Worm (Caenorhabditis elegans) whole organism, L2 larva: ENCODE results near the gene rsp-6.

Experiments
- F13H6.1 ChIP-seq: sonication (generic microtip); optimal IDR thresholded peaks from 2 replicates; lab custom pipeline; 2016; ENCODE audit warnings: missing genetic modification characterization, missing compliant biosample characterization
- R02D3.7 ChIP-seq: fragments of 150-350 bp; optimal IDR thresholded peaks from 2 replicates; lab custom pipeline; 2014; ENCODE audit warnings: missing biosample characterization, missing genetic modification characterization
- Y55F3AM.14 ChIP-seq: fragments of 200-800 bp; sonication (Bioruptor generic); optimal IDR thresholded peaks from 2 replicates; lab custom pipeline; 2018; ENCODE audit warnings: mild to moderate bottlenecking, missing genetic modification characterization, missing compliant biosample characterization
- ZK546.5 ChIP-seq: sonication (generic microtip); optimal IDR thresholded peaks from 2 replicates; lab custom pipeline; 2017; ENCODE audit warnings: missing biosample characterization, missing genetic modification characterization
- alr-1 ChIP-seq: fragments of 150-350 bp; optimal IDR thresholded peaks from 2 replicates; lab custom pipeline; 2014; ENCODE audit warnings: missing biosample characterization, missing genetic modification characterization
- aly-2 ChIP-seq: fragments of 150-350 bp; optimal IDR thresholded peaks from 2 replicates; lab custom pipeline; 2014; ENCODE audit warnings: missing biosample characterization, missing genetic modification characterization
- ceh-16 ChIP-seq: fragments of 150-350 bp; optimal IDR thresholded peaks from 2 replicates; lab custom pipeline; 2014; ENCODE audit warnings: missing biosample characterization, missing genetic modification characterization
- ceh-82 ChIP-seq: fragments of 150-350 bp; optimal IDR thresholded peaks from 2 replicates; lab custom pipeline; 2014; ENCODE audit warnings: missing biosample characterization, missing genetic modification characterization
- crh-2 ChIP-seq: sonication (generic microtip); optimal IDR thresholded peaks from 2 replicates; lab custom pipeline; 2017; ENCODE audit warnings: missing biosample characterization, missing genetic modification characterization
- dmd-4 ChIP-seq: sonication (generic microtip); optimal IDR thresholded peaks from 2 replicates; lab custom pipeline; 2017; ENCODE audit warnings: missing biosample characterization, missing genetic modification characterization
- egl-27 ChIP-seq: sonication (generic microtip); optimal IDR thresholded peaks from 3 replicates; lab custom pipeline; 2017; ENCODE audit warnings: missing biosample characterization, missing genetic modification reagents, missing genetic modification characterization
- elt-1 ChIP-seq: fragments of 150-350 bp; optimal IDR thresholded peaks from 2 replicates; lab custom pipeline; 2014; ENCODE audit warnings: missing biosample characterization, missing genetic modification characterization
- fos-1 ChIP-seq: fragments of 150-350 bp; optimal IDR thresholded peaks from 2 replicates; lab custom pipeline; 2014; ENCODE audit warnings: missing biosample characterization, missing genetic modification characterization
- gmeb-1 ChIP-seq: fragments of 150-350 bp; optimal IDR thresholded peaks from 2 replicates; lab custom pipeline; 2014; ENCODE audit warnings: missing biosample characterization, missing genetic modification characterization
- lin-39 ChIP-seq: fragments of 150-350 bp; optimal IDR thresholded peaks from 2 replicates; lab custom pipeline; 2014; ENCODE audit warnings: missing biosample characterization, missing genetic modification reagents, missing genetic modification characterization
- lsy-2 ChIP-seq, 2 experiments: fragments of 150-350 bp in 1 of 2; sonication (generic microtip) in 1 of 2; optimal IDR thresholded peaks; 2 replicates each; lab custom pipeline; 2014 to 2017; ENCODE audit warnings: missing biosample characterization in 2 of 2, missing genetic modification characterization in 2 of 2
- mbf-1 ChIP-seq: sonication (generic microtip); optimal IDR thresholded peaks from 2 replicates; lab custom pipeline; 2017; ENCODE audit warnings: missing biosample characterization, missing genetic modification characterization
- nhr-10 ChIP-seq: sonication (generic microtip); optimal IDR thresholded peaks from 2 replicates; lab custom pipeline; 2017; ENCODE audit warnings: missing biosample characterization, missing genetic modification characterization
- nhr-11 ChIP-seq: fragments of 150-350 bp; optimal IDR thresholded peaks from 2 replicates; lab custom pipeline; 2014; ENCODE audit warnings: missing biosample characterization, missing genetic modification characterization
- nhr-12 ChIP-seq: fragments of 150-350 bp; optimal IDR thresholded peaks from 2 replicates; lab custom pipeline; 2014; ENCODE audit warnings: missing biosample characterization, missing genetic modification characterization
- nhr-129 ChIP-seq: fragments of 150-350 bp; optimal IDR thresholded peaks from 2 replicates; lab custom pipeline; 2014; ENCODE audit warnings: missing biosample characterization, missing genetic modification characterization
- nhr-21 ChIP-seq: fragments of 150-350 bp; optimal IDR thresholded peaks from 2 replicates; lab custom pipeline; 2014; ENCODE audit warnings: missing biosample characterization, missing genetic modification characterization
- nhr-23 ChIP-seq: fragments of 150-350 bp; optimal IDR thresholded peaks from 2 replicates; lab custom pipeline; 2014; ENCODE audit warnings: missing biosample characterization, missing genetic modification reagents, missing genetic modification characterization
- nhr-237 ChIP-seq: fragments of 150-350 bp; optimal IDR thresholded peaks from 2 replicates; lab custom pipeline; 2014; ENCODE audit warnings: missing biosample characterization, missing genetic modification characterization
- nhr-25 ChIP-seq: fragments of 150-350 bp; sonication (generic microtip); optimal IDR thresholded peaks from 3 replicates; lab custom pipeline; 2014; ENCODE audit warnings: missing biosample characterization, missing genetic modification characterization
- nhr-6 ChIP-seq: fragments of 150-350 bp; optimal IDR thresholded peaks from 2 replicates; lab custom pipeline; 2014; ENCODE audit warnings: missing biosample characterization, missing genetic modification characterization
- nhr-77 ChIP-seq: fragments of 150-350 bp; optimal IDR thresholded peaks from 2 replicates; lab custom pipeline; 2014; ENCODE audit warnings: missing biosample characterization, missing genetic modification characterization
- skn-1 ChIP-seq: sonication (generic microtip); optimal IDR thresholded peaks from 2 replicates; lab custom pipeline; 2017; ENCODE audit warnings: missing biosample characterization, missing genetic modification characterization
- sma-3 ChIP-seq: sonication (generic microtip); optimal IDR thresholded peaks from 2 replicates; lab custom pipeline; 2016; ENCODE audit warnings: missing genetic modification reagents, missing genetic modification characterization, missing compliant biosample characterization
- sma-9 ChIP-seq, 2 experiments: fragments of 150-350 bp in 1 of 2; sonication (generic microtip) in 1 of 2; optimal IDR thresholded peaks; 2 replicates each; lab custom pipeline; 2014 to 2016; ENCODE audit warnings: missing genetic modification characterization in 2 of 2, mild to moderate bottlenecking in 1 of 2, missing biosample characterization in 1 of 2, missing compliant biosample characterization in 1 of 2, missing genetic modification reagents in 1 of 2, moderate library complexity in 1 of 2
- zag-1 ChIP-seq: fragments of 150-350 bp; optimal IDR thresholded peaks from 2 replicates; lab custom pipeline; 2014; ENCODE audit warnings: missing biosample characterization, missing genetic modification characterization
- ztf-1 ChIP-seq: fragments of 200-800 bp; sonication (Bioruptor generic); conservative IDR thresholded peaks from 2 replicates; pipeline ENCODE4 v1.3.6; 2022; ENCODE audit warnings: missing genetic modification characterization, missing compliant biosample characterization
- ztf-11 ChIP-seq: sonication (generic microtip); optimal IDR thresholded peaks from 2 replicates; lab custom pipeline; 2017; ENCODE audit warnings: missing biosample characterization, missing genetic modification characterization
- ztf-4 ChIP-seq: fragments of 150-350 bp; optimal IDR thresholded peaks from 2 replicates; lab custom pipeline; 2014; ENCODE audit warnings: missing biosample characterization, missing genetic modification characterization

Gene rsp-6

DNA sequence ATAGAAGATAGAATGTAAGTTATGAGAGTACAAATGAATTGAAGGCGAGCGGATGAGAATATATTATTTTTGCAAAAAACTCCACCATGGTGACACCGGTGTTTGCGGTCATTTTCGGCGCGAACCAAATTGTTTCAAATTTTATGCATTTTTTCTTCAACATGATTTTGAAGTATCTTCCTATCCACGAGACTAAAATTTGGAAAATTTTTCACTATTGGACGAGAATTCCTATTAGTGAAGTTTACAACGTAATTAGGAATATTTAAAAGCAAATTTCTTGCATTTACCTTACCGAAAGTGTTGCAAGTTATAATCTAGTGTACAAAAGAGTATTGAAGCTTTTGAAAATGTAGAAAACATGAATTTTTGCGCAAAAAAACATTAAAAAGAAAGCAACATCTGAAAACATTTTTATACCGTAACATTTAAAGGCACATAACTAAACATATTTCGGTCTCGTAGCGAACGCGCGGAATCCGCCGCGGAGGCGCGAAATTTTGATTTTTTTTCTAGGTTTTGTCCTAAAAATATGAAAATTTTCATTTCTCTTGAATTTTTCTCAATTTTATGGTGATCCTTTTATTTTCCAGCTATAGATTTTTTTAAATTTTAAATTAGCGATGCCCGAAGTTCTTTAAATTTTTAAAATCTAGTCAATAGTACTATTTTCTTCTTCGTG, 5.5 kb upstream of the rsp-6 start, which contains the start of gene sgo-1:
TSS of gene sgo-1 (minus strand) at position 51 of the 682 bp plus-strand sequence.
- TF ChIP-seq nhr-6 (tag; lab: Kevin White, UChicago) (no peak), Y55F3AM.14 (GFP tag; lab: Kevin White, UChicago) (no peak), nhr-25 (tag; lab: Kevin White, UChicago) (no peak), nhr-11 (no peak), nhr-21 (tag; lab: Kevin White, UChicago) (no peak), elt-1 (tag; lab: Kevin White, UChicago) (no peak), ztf-4 (tag; lab: Kevin White, UChicago) (no peak), F13H6.1 (tag; lab: Kevin White, UChicago) (no peak), egl-27 (tag; lab: Kevin White, UChicago) (no peak), aly-2 (tag; lab: Kevin White, UChicago) (no peak), ZK546.5 (tag; lab: Kevin White, UChicago) (no peak), fos-1 (tag; lab: Kevin White, UChicago) (no peak), skn-1 (no peak), nhr-23 (tag; lab: Kevin White, UChicago) (no peak), nhr-77 (tag; lab: Kevin White, UChicago) (no peak), nhr-237 (tag; lab: Kevin White, UChicago) (no peak), nhr-12 (tag; lab: Kevin White, UChicago) (no peak), sma-3 (GFP tag; lab: Kevin White, UChicago) (no peak), ztf-11 (no peak), ztf-1 (GFP tag; lab: Robert Waterston, UW) (no peak)

DNA sequence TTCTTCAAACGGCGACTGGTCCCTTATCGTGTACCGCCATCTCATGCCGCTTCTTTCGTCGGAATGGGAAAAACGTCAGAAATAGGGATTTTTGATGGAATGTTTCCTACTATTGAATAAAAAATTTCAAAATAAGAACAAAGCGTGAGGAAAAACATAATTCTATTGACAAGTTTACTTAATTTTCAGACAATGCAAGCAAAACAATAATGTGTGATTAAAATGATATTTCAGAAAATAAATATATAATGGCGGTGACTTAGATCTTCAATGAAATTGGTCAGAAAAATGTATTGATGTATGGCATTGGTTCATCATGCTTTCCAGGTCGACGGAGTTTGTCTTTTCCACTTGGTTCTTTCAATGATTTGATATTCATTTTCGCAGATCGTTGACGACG, 3.7 kb upstream of the rsp-6 start, which contains the start of gene ntp-1:
TSS of gene ntp-1 (minus strand) at position 101 of the 400 bp plus-strand sequence.
- TF ChIP-seq crh-2 = no peak
- TF ChIP-seq skn-1 = no peak
- no peak for TF ChIP-seq ceh-16 (tag; lab: Kevin White, UChicago)
- TF ChIP-seq ceh-82 (tag; lab: Kevin White, UChicago) = no peak
- TF ChIP-seq nhr-21 (tag; lab: Kevin White, UChicago) = no peak
- TF ChIP-seq ztf-11 = no peak
- no peak for TF ChIP-seq nhr-10 (tag; lab: Kevin White, UChicago)
- no peak for TF ChIP-seq sma-9 (GFP tag; optimal IDR thresholded peaks at IDR 0.05; lab: Kevin White, UChicago)
- TF ChIP-seq sma-9 (tag; optimal IDR thresholded peaks at IDR 0.05; lab: Kevin White, UChicago) = no peak
- no peak for TF ChIP-seq dmd-4 (tag; lab: Kevin White, UChicago)
- TF ChIP-seq mbf-1 (tag; lab: Kevin White, UChicago) = no peak
- no peak for TF ChIP-seq fos-1 (tag; lab: Kevin White, UChicago)
- TF ChIP-seq F13H6.1 (tag; lab: Kevin White, UChicago) = no peak

DNA sequence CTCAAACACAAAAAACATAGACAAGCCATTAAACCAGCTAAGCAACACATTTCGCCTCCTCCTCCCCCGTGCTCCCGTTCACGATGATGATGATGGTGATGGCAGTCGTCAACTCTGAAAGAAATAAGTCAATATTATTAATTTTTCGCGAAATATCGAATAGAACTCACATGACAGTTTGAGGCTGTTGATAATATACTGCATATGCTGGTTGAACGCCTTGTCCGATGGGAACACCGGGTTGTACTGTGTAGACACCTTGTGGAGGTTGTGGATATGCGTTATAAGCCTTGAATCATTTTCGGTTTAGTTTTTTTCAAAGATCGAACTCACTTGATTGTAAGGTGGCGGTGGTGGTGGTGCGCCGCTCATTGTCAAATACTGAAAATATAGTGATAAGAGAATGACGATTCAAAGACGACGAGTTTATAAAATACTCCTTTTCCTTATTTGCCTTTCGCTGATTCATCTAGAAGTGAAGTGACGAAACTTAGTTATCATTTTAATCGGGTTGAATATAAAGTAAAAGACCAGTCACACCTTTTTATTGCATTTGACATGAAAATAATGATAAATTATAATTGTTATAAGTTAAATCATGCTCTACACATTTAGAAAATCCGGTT, 905 bp upstream of the rsp-6 start, which contains the start of gene C33H5.13:
TSS of gene C33H5.13 (minus strand) at position 443 of the 626 bp plus-strand sequence.
- no peak for TF ChIP-seq nhr-12 (tag; lab: Kevin White, UChicago)
- peak; percentile 97 for TF ChIP-seq fos-1 (tag; lab: Kevin White, UChicago)
- TF ChIP-seq crh-2 = peak; percentile 32
- TF ChIP-seq R02D3.7 (tag; lab: Kevin White, UChicago) = no peak
- no peak for TF ChIP-seq nhr-6 (tag; lab: Kevin White, UChicago)
- peak; percentile 35 for TF ChIP-seq skn-1
- peak; percentile 13 for TF ChIP-seq sma-9 (GFP tag; optimal IDR thresholded peaks at IDR 0.05; lab: Kevin White, UChicago)
- no peak for TF ChIP-seq sma-9 (tag; optimal IDR thresholded peaks at IDR 0.05; lab: Kevin White, UChicago)
- peak; percentile 7 for TF ChIP-seq nhr-129 (tag; lab: Kevin White, UChicago)
- no peak for TF ChIP-seq lsy-2 (tag; optimal IDR thresholded peaks at IDR 0.05; lab: Kevin White, UChicago)

DNA sequence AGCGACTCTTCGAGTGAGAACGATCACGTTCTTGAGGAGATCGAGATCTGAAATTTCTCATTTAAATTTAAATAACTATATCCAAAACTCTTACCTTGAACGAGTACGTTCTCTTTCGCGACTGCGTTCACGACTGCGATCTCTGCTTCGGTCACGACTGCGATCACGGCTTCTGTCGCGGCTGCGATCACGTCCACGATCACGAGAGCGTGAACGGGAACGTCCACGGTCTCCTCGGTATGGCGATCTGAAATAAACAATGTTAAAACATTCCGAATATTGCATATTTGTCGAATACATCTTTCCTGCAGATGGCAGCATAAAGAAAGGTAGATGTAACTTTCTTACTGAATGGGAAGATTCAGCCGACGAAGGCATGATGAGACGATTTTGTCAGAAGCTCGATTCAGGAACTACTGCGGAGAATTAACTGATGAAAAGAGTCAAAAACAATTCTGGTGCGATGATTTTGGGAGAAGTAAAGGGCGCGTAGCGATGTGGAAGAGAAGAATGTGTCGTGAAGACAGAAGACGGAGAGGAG, 808 bp downstream of the rsp-6 start:
- TF ChIP-seq fos-1 (tag; lab: Kevin White, UChicago) (no peak), gmeb-1 (no peak), crh-2 (no peak), alr-1 (tag; lab: Kevin White, UChicago) (no peak), nhr-23 (tag; lab: Kevin White, UChicago) (no peak), Y55F3AM.14 (GFP tag; lab: Kevin White, UChicago) (no peak), nhr-21 (tag; lab: Kevin White, UChicago) (no peak), zag-1 (tag; lab: Kevin White, UChicago) (no peak), sma-3 (GFP tag; lab: Kevin White, UChicago) (no peak), lin-39 (tag; lab: Kevin White, UChicago) (no peak)
